Fruit fly (Drosophila melanogaster) whole organism, embryonic: Measurements from ENCODE around the gene CG43449.

Experiments used
- CG11247 ChIP-seq: fragments of 200-800 bp; sonication (Bioruptor generic); IDR thresholded peaks from 2 replicates; pipeline ENCODE4 v1.3.6; 2022; ENCODE audit warnings: missing biosample characterization, missing genetic modification characterization
- CG2678 ChIP-seq: fragments of 200-800 bp; sonication (Bioruptor generic); optimal IDR thresholded peaks from 3 replicates; lab custom pipeline; 2019; ENCODE audit warnings: missing biosample characterization, mild to moderate bottlenecking, missing genetic modification characterization, moderate library complexity
- CTCF ChIP-seq: fragments of 200-800 bp; sonication (Bioruptor generic); optimal IDR thresholded peaks from 2 replicates; lab custom pipeline; 2017; ENCODE audit warnings: missing biosample characterization, mild to moderate bottlenecking, missing genetic modification characterization, moderate library complexity
- Sin3A ChIP-seq: fragments of >200 bp; optimal IDR thresholded peaks from 2 replicates; lab custom pipeline; 2018
- ab ChIP-seq: fragments of 200-800 bp; sonication (Bioruptor generic); optimal IDR thresholded peaks from 2 replicates; lab custom pipeline; 2016; ENCODE audit warnings: missing biosample characterization, missing genetic modification characterization
- ara ChIP-seq: fragments of 200-800 bp; sonication (Bioruptor generic); IDR thresholded peaks from 2 replicates; pipeline ENCODE4 v1.3.6; 2022; ENCODE audit warnings: missing biosample characterization, missing genetic modification characterization
- dan ChIP-seq: fragments of 200-800 bp; sonication (Bioruptor generic); IDR thresholded peaks from 2 replicates; pipeline ENCODE4 v1.3.6; 2022; ENCODE audit warnings: missing biosample characterization, missing genetic modification characterization
- dimm ChIP-seq: fragments of 200-800 bp; sonication (Bioruptor generic); IDR thresholded peaks from 2 replicates; pipeline ENCODE4 v1.3.6; 2022; ENCODE audit warnings: missing biosample characterization, missing genetic modification characterization
- esg ChIP-seq: fragments of 200-800 bp; sonication (Bioruptor generic); conservative IDR thresholded peaks from 2 replicates; pipeline ENCODE4 v1.3.6; 2022; ENCODE audit warnings: missing biosample characterization, missing genetic modification characterization
- gcm ChIP-seq: fragments of 200-800 bp; sonication (Bioruptor generic); optimal IDR thresholded peaks from 2 replicates; lab custom pipeline; 2019; ENCODE audit warnings: missing biosample characterization, mild to moderate bottlenecking, missing genetic modification characterization, moderate library complexity

DNA sequence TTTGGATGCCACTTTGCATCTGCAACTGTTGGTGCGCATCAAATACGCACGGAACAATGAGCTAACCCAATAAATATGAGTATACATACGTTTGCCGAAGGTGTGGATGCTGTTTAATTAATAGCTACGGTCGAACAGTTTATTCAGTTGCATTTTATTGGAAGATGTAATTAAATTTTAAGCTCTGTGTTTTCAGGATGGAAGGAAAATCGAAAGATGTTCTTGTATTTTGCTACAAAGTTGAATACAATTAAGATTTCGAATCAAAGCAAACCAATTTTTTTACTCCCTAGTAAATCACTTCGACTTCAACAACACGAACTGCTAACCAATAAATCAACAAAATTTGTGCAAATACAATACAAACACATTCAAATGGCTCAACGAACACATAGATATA lies 48.7 kb downstream of the CG43449 start, which contains the start of gene mAcon2:
- TF ChIP-seq ara (GFP tag; lab: Robert Waterston, UW) (no peak), Sin3A (lab: Kevin White, UChicago) (no peak), dan (GFP tag; lab: Robert Waterston, UW) (no peak), CG2678 (tag; lab: Kevin White, UChicago) (no peak), CTCF (GFP tag; lab: Kevin White, UChicago) (no peak), esg (no peak), dimm (GFP tag; lab: Robert Waterston, UW) (no peak), CG11247 (GFP tag; lab: Robert Waterston, UW) (no peak), ab (no peak), gcm (no peak)
